Worm (Caenorhabditis elegans): Measurements from ENCODE around the gene F28C1.3.

The F28C1.3 gene

ce11 chrV:12468363-12468762 is at the start of gene F28C1.3:
Gene F28C1.3, plus strand, starts transcription at chrV:12468663.
- no peak for TF ChIP-seq unc-62 (GFP tag; optimal IDR thresholded peaks at IDR 0.05)

- TF ChIP-seq unc-62 (GFP tag; optimal IDR thresholded peaks at IDR 0.05): no peak
Observed at ce11 chrV:12420843-12421242, 47.6 kb upstream of the F28C1.3 start, which contains the start of gene C54D10.4. Gene C54D10.4, minus strand, starts transcription at chrV:12420943.

- TF ChIP-seq unc-62 (GFP tag; optimal IDR thresholded peaks at IDR 0.05): no peak
Observed at ce11 chrV:12421360-12421759, 47.1 kb upstream of the F28C1.3 start.

- TF ChIP-seq unc-62 (GFP tag; optimal IDR thresholded peaks at IDR 0.05): no peak
Observed at ce11 chrV:12427826-12428225, 40.6 kb upstream of the F28C1.3 start.

- no peak for TF ChIP-seq unc-62 (GFP tag; optimal IDR thresholded peaks at IDR 0.05)
Observed at ce11 chrV:12429039-12429438, 39.4 kb upstream of the F28C1.3 start, which contains the start of gene C54D10.5. Gene C54D10.5, plus strand, starts transcription at chrV:12429339.

- no peak for TF ChIP-seq unc-62 (GFP tag; optimal IDR thresholded peaks at IDR 0.05)
Observed at ce11 chrV:12432111-12432510, 36.4 kb upstream of the F28C1.3 start, which contains the start of gene C54D10.13. Gene C54D10.13, minus strand, starts transcription at chrV:12432289.

ce11 chrV:12433105-12433504 is 35.4 kb upstream of the F28C1.3 start:
- TF ChIP-seq unc-62 (GFP tag; optimal IDR thresholded peaks at IDR 0.05): no peak

- TF ChIP-seq unc-62 (GFP tag; optimal IDR thresholded peaks at IDR 0.05): no peak
Observed at ce11 chrV:12433717-12434116, 34.7 kb upstream of the F28C1.3 start, which contains the start of gene srh-25. Gene srh-25, minus strand, starts transcription at chrV:12433817.

- no peak for TF ChIP-seq unc-62 (GFP tag; optimal IDR thresholded peaks at IDR 0.05)
Observed at ce11 chrV:12441420-12441819, 27.0 kb upstream of the F28C1.3 start, which contains the start of gene pals-37. Gene pals-37, minus strand, starts transcription at chrV:12441520.

ce11 chrV:12443754-12444153 is 24.7 kb upstream of the F28C1.3 start, which contains the start of gene pals-39:
Gene pals-39, minus strand, starts transcription at chrV:12443854.
- no peak for TF ChIP-seq unc-62 (GFP tag; optimal IDR thresholded peaks at IDR 0.05)

ce11 chrV:12446895-12447294 is 21.6 kb upstream of the F28C1.3 start, which contains the start of the genes pals-38 and C54D10.9:
Gene pals-38, minus strand, starts transcription at chrV:12446995.
Gene C54D10.9, plus strand, starts transcription at chrV:12447153.
- no peak for TF ChIP-seq unc-62 (GFP tag; optimal IDR thresholded peaks at IDR 0.05)

ce11 chrV:12449902-12450301 is 18.6 kb upstream of the F28C1.3 start, which contains the start of gene C54D10.10:
Gene C54D10.10, minus strand, starts transcription at chrV:12450002.
- no peak for TF ChIP-seq unc-62 (GFP tag; optimal IDR thresholded peaks at IDR 0.05)

ce11 chrV:12450441-12450840 is 18.0 kb upstream of the F28C1.3 start, which contains the start of gene F28C1.1:
Gene F28C1.1, plus strand, starts transcription at chrV:12450805.
- TF ChIP-seq unc-62 (GFP tag; optimal IDR thresholded peaks at IDR 0.05): no peak

- no peak for TF ChIP-seq unc-62 (GFP tag; optimal IDR thresholded peaks at IDR 0.05)
Observed at ce11 chrV:12455695-12456094, 12.8 kb upstream of the F28C1.3 start.

- no peak for TF ChIP-seq unc-62 (GFP tag; optimal IDR thresholded peaks at IDR 0.05)
Observed at ce11 chrV:12460583-12460982, 7.9 kb upstream of the F28C1.3 start.

- no peak for TF ChIP-seq unc-62 (GFP tag; optimal IDR thresholded peaks at IDR 0.05)
Observed at ce11 chrV:12462908-12463307, 5.6 kb upstream of the F28C1.3 start, which contains the start of gene egl-10. Gene egl-10, minus strand, starts transcription at chrV:12463008.

ce11 chrV:12465399-12465798 is 3.1 kb upstream of the F28C1.3 start:
- TF ChIP-seq unc-62 (GFP tag; optimal IDR thresholded peaks at IDR 0.05): no peak

- no peak for TF ChIP-seq unc-62 (GFP tag; optimal IDR thresholded peaks at IDR 0.05)
Observed at ce11 chrV:12466653-12467052, 1.8 kb upstream of the F28C1.3 start.

Data from whole organism, dauer.